Worm (Caenorhabditis elegans) whole organism, L1 larva: ENCODE results near the gene samt-1.

Source experiments
- C04F5.9 ChIP-seq: sonication (generic microtip); optimal IDR thresholded peaks from 2 replicates; lab custom pipeline; 2016; ENCODE audit warnings: missing genetic modification characterization, missing compliant biosample characterization
- ceh-82 ChIP-seq, 3 experiments: fragments of 150-350 bp in 1 of 3; sonication (generic microtip) in 2 of 3; optimal IDR thresholded peaks; 2 replicates each; lab custom pipeline; 2014 to 2017; ENCODE audit warnings: missing biosample characterization in 3 of 3, missing genetic modification characterization in 3 of 3
- ces-1 ChIP-seq: fragments of 150-350 bp; optimal IDR thresholded peaks from 2 replicates; lab custom pipeline; 2014; ENCODE audit warnings: missing biosample characterization, missing genetic modification reagents, missing genetic modification characterization
- fos-1 ChIP-seq: fragments of 150-350 bp; optimal IDR thresholded peaks from 2 replicates; lab custom pipeline; 2014; ENCODE audit warnings: missing biosample characterization, missing genetic modification characterization
- lin-14 ChIP-seq: fragments of 200-800 bp; sonication (Bioruptor generic); optimal IDR thresholded peaks from 2 replicates; lab custom pipeline; 2018; ENCODE audit warnings: mild to moderate bottlenecking, missing genetic modification characterization, moderate library complexity, missing compliant biosample characterization
- mdl-1 ChIP-seq, 2 experiments: fragments of 150-350 bp; optimal IDR thresholded peaks; 2 replicates each; lab custom pipeline; 2014 to 2017; ENCODE audit warnings: missing biosample characterization in 2 of 2, missing genetic modification characterization in 2 of 2, inconsistent platforms in 1 of 2
- nhr-237 ChIP-seq: fragments of 150-350 bp; optimal IDR thresholded peaks from 2 replicates; lab custom pipeline; 2014; ENCODE audit warnings: missing biosample characterization, missing genetic modification characterization
- pag-3 ChIP-seq: sonication (generic microtip); optimal IDR thresholded peaks from 2 replicates; lab custom pipeline; 2017; ENCODE audit warnings: missing genetic modification characterization, mild to moderate bottlenecking, missing compliant biosample characterization, antibody characterized with exemption, borderline replicate concordance; ENCODE audit not compliant: insufficient read depth
- tlp-1 ChIP-seq: fragments of 150-350 bp; optimal IDR thresholded peaks from 2 replicates; lab custom pipeline; 2014; ENCODE audit warnings: missing biosample characterization, missing genetic modification characterization
- zag-1 ChIP-seq: fragments of 150-350 bp; optimal IDR thresholded peaks from 2 replicates; lab custom pipeline; 2014; ENCODE audit warnings: missing biosample characterization, missing genetic modification characterization

DNA sequence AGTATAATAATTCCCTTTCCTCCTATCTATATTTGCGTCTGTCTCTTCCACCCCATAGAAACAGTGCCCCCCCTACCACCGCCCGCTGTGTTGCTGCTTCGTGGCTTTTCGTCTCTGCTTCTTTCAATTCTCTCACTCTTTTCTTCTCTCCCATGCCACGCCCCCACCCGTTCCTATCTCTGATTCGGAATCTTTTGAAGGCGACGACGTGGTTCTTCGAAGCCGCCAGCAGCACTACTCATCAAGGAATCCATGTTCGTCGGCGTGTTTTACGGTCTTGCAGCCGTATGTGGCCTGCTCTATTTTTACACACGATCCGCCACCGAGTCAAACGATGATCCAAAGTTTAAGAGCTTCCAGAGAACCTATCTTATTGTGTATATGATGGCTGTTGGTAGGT is at the start of gene samt-1:
- no peak for TF ChIP-seq pag-3 (tag; lab: Kevin White, UChicago)
- TF ChIP-seq ces-1 (GFP tag; lab: Kevin White, UChicago) = no peak
- TF ChIP-seq zag-1 (tag; lab: Kevin White, UChicago) = no peak
- no peak for TF ChIP-seq ceh-82 (tag; optimal IDR thresholded peaks at IDR 0.05; lab: Kevin White, UChicago)
- TF ChIP-seq C04F5.9 (tag; lab: Kevin White, UChicago) = no peak
- TF ChIP-seq nhr-237 (tag; lab: Kevin White, UChicago) = no peak
- TF ChIP-seq tlp-1 = no peak
- TF ChIP-seq mdl-1 (tag; optimal IDR thresholded peaks at IDR 0.05; lab: Kevin White, UChicago) = no peak
- TF ChIP-seq lin-14 = no peak
- TF ChIP-seq fos-1 (tag; lab: Kevin White, UChicago) = no peak
